Worm (Caenorhabditis elegans): ENCODE results near the gene glb-16.

Gene glb-16

DNA sequence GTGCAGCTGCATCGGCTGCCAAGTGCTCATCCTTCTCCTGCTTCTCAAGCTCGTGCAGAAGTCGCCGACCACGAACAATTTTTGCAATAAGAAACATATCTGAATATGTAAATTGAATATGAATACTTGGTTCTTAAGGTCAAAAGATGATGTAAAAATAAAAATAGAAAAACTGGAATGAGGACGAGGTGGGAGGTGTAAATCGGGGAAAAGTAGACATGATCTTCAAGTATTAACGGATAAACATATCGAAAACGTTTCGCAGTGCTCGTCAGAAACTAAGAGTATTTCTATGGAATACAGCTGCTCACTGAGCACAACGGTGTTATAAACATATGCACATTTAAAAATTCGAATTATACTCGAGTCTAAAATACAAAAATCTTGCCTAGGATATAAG lies at the start of gene glb-16:
glb-16 (minus strand) TSS at position 101 of the 400 bp plus-strand sequence.
- TF ChIP-seq ceh-13 (GFP tag; optimal IDR thresholded peaks at IDR 0.05) (no peak), F13C5.2 (tag; optimal IDR thresholded peaks at IDR 0.05) (no peak), hmbx-1 (tag; optimal IDR thresholded peaks at IDR 0.05) (no peak), ceh-36 (tag; optimal IDR thresholded peaks at IDR 0.05) (no peak), scrt-1 (GFP tag; IDR thresholded peaks at IDR 0.05) (no peak), flt-1 (GFP tag; IDR thresholded peaks at IDR 0.05) (no peak), pes-1 (GFP tag; IDR thresholded peaks at IDR 0.05) (no peak), hmg-4 (GFP tag; optimal IDR thresholded peaks at IDR 0.05) (no peak), ama-1 (optimal IDR thresholded peaks at IDR 0.05) (no peak), hnd-1 (tag; optimal IDR thresholded peaks at IDR 0.05) (no peak), tbx-37 (GFP tag; conservative IDR thresholded peaks at IDR 0.05) (no peak), sea-1 (GFP tag; conservative IDR thresholded peaks at IDR 0.05) (no peak)

DNA sequence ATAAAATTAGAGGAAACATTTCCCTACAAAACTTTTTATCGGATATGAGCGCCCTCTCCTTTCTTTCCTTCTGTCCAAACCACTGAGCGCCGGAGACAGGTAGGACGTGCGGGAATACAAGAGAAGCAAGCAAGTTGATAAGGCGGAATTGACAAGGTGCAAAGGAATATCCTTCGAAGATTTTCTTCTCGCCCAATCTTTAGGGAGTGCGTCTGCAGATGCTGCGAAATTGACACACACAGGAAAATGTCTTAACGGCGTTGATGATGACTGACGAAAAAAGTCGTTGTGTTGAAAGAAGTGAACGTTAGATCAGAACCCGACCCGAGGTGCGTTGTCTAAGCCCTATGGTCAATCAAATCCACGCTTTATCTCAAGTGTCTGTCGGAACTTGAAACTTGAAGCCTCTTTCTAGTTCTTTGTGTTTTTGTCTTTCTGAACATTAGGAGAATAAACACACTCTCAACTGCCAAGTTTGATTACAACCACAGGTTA lies 47.9 kb upstream of the glb-16 start:
- TF ChIP-seq B0310.2 (tag; optimal IDR thresholded peaks at IDR 0.05) (no peak), aly-1 (tag; optimal IDR thresholded peaks at IDR 0.05) (no peak), sea-1 (GFP tag; conservative IDR thresholded peaks at IDR 0.05) (no peak), tbx-37 (GFP tag; conservative IDR thresholded peaks at IDR 0.05) (no peak), scrt-1 (GFP tag; IDR thresholded peaks at IDR 0.05) (no peak), tbx-11 (GFP tag; IDR thresholded peaks at IDR 0.05) (no peak), hmbx-1 (tag; optimal IDR thresholded peaks at IDR 0.05) (no peak), ama-1 (optimal IDR thresholded peaks at IDR 0.05) (no peak), ets-7 (tag; optimal IDR thresholded peaks at IDR 0.05) (no peak), pes-1 (GFP tag; IDR thresholded peaks at IDR 0.05) (no peak), ceh-13 (GFP tag; optimal IDR thresholded peaks at IDR 0.05) (no peak), flt-1 (GFP tag; IDR thresholded peaks at IDR 0.05) (no peak), ceh-36 (tag; optimal IDR thresholded peaks at IDR 0.05) (no peak), tra-4 (tag; optimal IDR thresholded peaks at IDR 0.05) (no peak), hmg-4 (GFP tag; optimal IDR thresholded peaks at IDR 0.05) (no peak), F13C5.2 (tag; optimal IDR thresholded peaks at IDR 0.05) (no peak)

DNA sequence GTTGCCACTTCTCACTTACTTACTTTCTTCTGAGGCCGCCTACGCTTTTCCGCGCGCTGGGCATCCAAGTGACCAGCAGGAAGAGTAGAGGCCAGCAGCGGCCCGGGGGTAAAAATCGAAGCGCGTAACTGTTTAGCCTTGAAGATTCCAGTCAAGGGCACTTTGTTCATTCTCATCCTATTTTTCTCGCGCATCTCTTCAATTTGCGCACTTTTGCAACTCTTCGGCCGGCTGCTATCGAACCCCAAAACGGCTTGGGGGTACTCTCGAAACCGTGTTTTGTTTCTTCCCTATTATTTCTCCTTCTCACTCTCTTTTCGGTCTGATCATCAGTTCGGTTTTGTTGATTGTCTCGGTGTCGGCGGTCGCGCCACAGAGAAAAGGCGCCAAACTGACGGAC lies 46.7 kb upstream of the glb-16 start:
- TF ChIP-seq sea-1 (GFP tag; conservative IDR thresholded peaks at IDR 0.05), result no peak
- no peak for TF ChIP-seq hmbx-1 (tag; optimal IDR thresholded peaks at IDR 0.05)
- TF ChIP-seq flt-1 (GFP tag; IDR thresholded peaks at IDR 0.05), result no peak
- no peak for TF ChIP-seq tbx-11 (GFP tag; IDR thresholded peaks at IDR 0.05)
- TF ChIP-seq hnd-1 (tag; optimal IDR thresholded peaks at IDR 0.05), result no peak
- TF ChIP-seq ets-7 (tag; optimal IDR thresholded peaks at IDR 0.05), result no peak
- no peak for TF ChIP-seq tra-4 (tag; optimal IDR thresholded peaks at IDR 0.05)
- TF ChIP-seq tbx-37 (GFP tag; conservative IDR thresholded peaks at IDR 0.05), result no peak
- no peak for TF ChIP-seq pes-1 (GFP tag; IDR thresholded peaks at IDR 0.05)
- no peak for TF ChIP-seq ceh-13 (GFP tag; optimal IDR thresholded peaks at IDR 0.05)
- TF ChIP-seq hmg-4 (GFP tag; optimal IDR thresholded peaks at IDR 0.05), result no peak

DNA sequence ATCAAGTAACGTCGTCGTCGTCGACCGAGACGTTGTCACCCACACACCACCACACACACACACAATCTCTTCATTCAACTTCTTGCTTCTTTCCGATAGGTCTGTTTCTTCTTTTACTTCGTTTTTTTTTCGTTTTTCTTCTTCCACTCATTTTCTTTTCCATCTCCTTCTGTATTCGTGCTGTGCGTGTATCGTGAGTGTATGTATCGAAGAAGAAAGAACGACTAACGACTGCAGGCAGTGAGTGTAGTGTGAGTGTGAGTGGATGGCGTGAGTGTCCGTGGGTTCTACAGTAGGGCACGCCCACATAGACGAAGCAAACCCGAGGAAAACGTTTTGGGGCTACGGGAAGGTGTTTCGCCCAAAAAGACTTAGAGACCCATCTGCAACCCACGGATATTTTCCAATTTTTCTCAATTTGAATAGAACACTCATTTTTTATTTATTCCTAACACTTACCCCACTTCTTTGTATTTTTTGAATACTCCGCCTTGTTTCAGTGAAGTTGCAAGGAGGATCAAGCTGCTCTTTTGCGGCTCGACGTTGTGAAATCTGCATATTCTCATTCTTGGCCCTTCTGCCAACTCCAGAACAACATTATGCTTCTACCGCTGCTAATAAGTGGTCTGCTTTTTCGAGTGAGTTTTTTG lies 45.8 kb upstream of the glb-16 start, which contains the start of gene adt-2:
adt-2 (plus strand) TSS at position 600 of the 650 bp plus-strand sequence.
- TF ChIP-seq F13C5.2 (tag; optimal IDR thresholded peaks at IDR 0.05) (no peak), tbx-11 (GFP tag; IDR thresholded peaks at IDR 0.05) (no peak), sea-1 (GFP tag; conservative IDR thresholded peaks at IDR 0.05) (no peak), tra-4 (tag; optimal IDR thresholded peaks at IDR 0.05) (no peak), ets-7 (tag; optimal IDR thresholded peaks at IDR 0.05) (no peak), aly-1 (tag; optimal IDR thresholded peaks at IDR 0.05) (no peak), hmg-4 (GFP tag; optimal IDR thresholded peaks at IDR 0.05) (no peak), hmbx-1 (tag; optimal IDR thresholded peaks at IDR 0.05) (no peak), ama-1 (optimal IDR thresholded peaks at IDR 0.05) (no peak), hnd-1 (tag; optimal IDR thresholded peaks at IDR 0.05) (no peak), ceh-36 (tag; optimal IDR thresholded peaks at IDR 0.05) (no peak), pes-1 (GFP tag; IDR thresholded peaks at IDR 0.05) (no peak)

DNA sequence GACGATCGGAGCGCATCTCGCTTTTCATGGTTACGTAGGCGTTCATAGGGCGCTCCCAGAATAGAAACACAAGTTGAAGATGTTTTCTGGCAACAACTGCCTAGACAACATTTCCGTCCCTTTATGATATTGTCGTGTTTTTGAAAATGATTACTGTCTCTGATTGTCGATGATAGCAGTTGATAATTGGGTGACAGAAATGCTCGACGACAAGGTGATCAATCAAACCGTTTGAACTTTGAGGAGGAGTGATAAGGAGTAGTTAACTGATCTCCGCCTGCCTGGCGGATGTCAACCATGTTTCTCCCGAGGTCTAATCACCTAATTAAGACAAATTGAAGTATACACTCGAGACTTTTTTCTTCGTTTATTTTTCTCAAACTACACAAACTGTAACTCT lies 44.0 kb upstream of the glb-16 start:
- TF ChIP-seq ets-7 (tag; optimal IDR thresholded peaks at IDR 0.05) (no peak), tbx-11 (GFP tag; IDR thresholded peaks at IDR 0.05) (no peak), tra-4 (tag; optimal IDR thresholded peaks at IDR 0.05) (no peak), aly-1 (tag; optimal IDR thresholded peaks at IDR 0.05) (no peak), hmbx-1 (tag; optimal IDR thresholded peaks at IDR 0.05) (no peak), sea-1 (GFP tag; conservative IDR thresholded peaks at IDR 0.05) (no peak), flt-1 (GFP tag; IDR thresholded peaks at IDR 0.05) (no peak), ama-1 (optimal IDR thresholded peaks at IDR 0.05) (no peak), B0310.2 (tag; optimal IDR thresholded peaks at IDR 0.05) (no peak), hmg-4 (GFP tag; optimal IDR thresholded peaks at IDR 0.05) (no peak), ceh-13 (GFP tag; optimal IDR thresholded peaks at IDR 0.05) (no peak), F13C5.2 (tag; optimal IDR thresholded peaks at IDR 0.05) (no peak), ceh-36 (tag; optimal IDR thresholded peaks at IDR 0.05) (no peak), pes-1 (GFP tag; IDR thresholded peaks at IDR 0.05) (no peak), scrt-1 (GFP tag; IDR thresholded peaks at IDR 0.05) (no peak), hnd-1 (tag; optimal IDR thresholded peaks at IDR 0.05) (no peak), tbx-37 (GFP tag; conservative IDR thresholded peaks at IDR 0.05) (no peak)

DNA sequence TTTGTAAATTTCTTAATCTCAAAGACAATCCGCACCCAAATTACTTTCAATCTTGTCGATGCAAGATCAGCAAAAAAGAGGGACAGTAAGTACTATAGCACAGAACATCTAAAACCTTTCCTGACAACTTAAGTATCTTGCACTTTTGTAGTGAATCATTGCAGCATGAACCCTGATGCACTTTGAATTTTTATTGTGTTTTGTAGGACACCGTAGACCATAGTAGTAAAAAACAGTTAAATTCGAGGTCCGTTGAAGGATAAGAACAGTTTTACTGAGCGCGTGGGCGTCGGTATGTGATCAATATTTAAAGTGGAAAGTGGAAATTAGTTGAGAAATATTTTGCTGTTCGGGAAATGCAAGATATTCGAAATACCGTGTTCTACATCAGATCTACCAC lies 42.3 kb upstream of the glb-16 start:
- TF ChIP-seq flt-1 (GFP tag; IDR thresholded peaks at IDR 0.05) (no peak), sea-1 (GFP tag; conservative IDR thresholded peaks at IDR 0.05) (no peak), ceh-13 (GFP tag; optimal IDR thresholded peaks at IDR 0.05) (no peak), pes-1 (GFP tag; IDR thresholded peaks at IDR 0.05) (no peak), ets-7 (tag; optimal IDR thresholded peaks at IDR 0.05) (no peak), tbx-11 (GFP tag; IDR thresholded peaks at IDR 0.05) (no peak), hmbx-1 (tag; optimal IDR thresholded peaks at IDR 0.05) (no peak), scrt-1 (GFP tag; IDR thresholded peaks at IDR 0.05) (no peak), F13C5.2 (tag; optimal IDR thresholded peaks at IDR 0.05) (no peak), hnd-1 (tag; optimal IDR thresholded peaks at IDR 0.05) (no peak), hmg-4 (GFP tag; optimal IDR thresholded peaks at IDR 0.05) (no peak)

DNA sequence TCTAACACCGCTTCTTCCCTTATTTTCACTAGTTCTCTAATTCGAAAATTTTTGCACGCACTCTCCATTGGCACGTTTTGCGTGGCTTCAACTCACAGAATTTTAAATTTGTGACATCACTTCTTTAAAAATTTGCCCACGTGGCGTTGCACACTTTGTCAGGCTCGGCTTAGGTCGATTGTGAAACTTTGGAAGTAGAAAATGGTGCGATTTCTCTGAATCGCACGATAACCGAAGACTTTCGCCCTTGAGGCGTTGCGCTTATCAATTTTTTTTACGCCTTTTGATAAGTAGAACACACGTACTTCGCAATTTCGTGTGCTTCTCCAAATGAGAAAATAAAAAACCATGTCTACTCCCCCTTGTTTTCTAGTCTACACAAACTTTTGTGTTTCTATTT lies 38.4 kb upstream of the glb-16 start:
- TF ChIP-seq tbx-11 (GFP tag; IDR thresholded peaks at IDR 0.05) (no peak), aly-1 (tag; optimal IDR thresholded peaks at IDR 0.05) (no peak), ceh-13 (GFP tag; optimal IDR thresholded peaks at IDR 0.05) (no peak), flt-1 (GFP tag; IDR thresholded peaks at IDR 0.05) (no peak), tbx-37 (GFP tag; conservative IDR thresholded peaks at IDR 0.05) (no peak), pes-1 (GFP tag; IDR thresholded peaks at IDR 0.05) (no peak)

Measured in whole organism, early embryonic.